Worm (Caenorhabditis elegans) whole organism, L2 larva: Measurements from ENCODE around the gene gst-4.

Experiments
- Y55F3AM.14 ChIP-seq: fragments of 200-800 bp; sonication (Bioruptor generic); optimal IDR thresholded peaks from 2 replicates; lab custom pipeline; 2018; ENCODE audit warnings: mild to moderate bottlenecking, missing genetic modification characterization, missing compliant biosample characterization
- ZK546.5 ChIP-seq: sonication (generic microtip); optimal IDR thresholded peaks from 2 replicates; lab custom pipeline; 2017; ENCODE audit warnings: missing biosample characterization, missing genetic modification characterization
- ceh-16 ChIP-seq: fragments of 150-350 bp; optimal IDR thresholded peaks from 2 replicates; lab custom pipeline; 2014; ENCODE audit warnings: missing biosample characterization, missing genetic modification characterization
- ceh-82 ChIP-seq: fragments of 150-350 bp; optimal IDR thresholded peaks from 2 replicates; lab custom pipeline; 2014; ENCODE audit warnings: missing biosample characterization, missing genetic modification characterization
- crh-2 ChIP-seq: sonication (generic microtip); optimal IDR thresholded peaks from 2 replicates; lab custom pipeline; 2017; ENCODE audit warnings: missing biosample characterization, missing genetic modification characterization
- elt-1 ChIP-seq: fragments of 150-350 bp; optimal IDR thresholded peaks from 2 replicates; lab custom pipeline; 2014; ENCODE audit warnings: missing biosample characterization, missing genetic modification characterization
- elt-3 ChIP-seq: sonication (generic microtip); optimal IDR thresholded peaks from 2 replicates; lab custom pipeline; 2017; ENCODE audit warnings: missing biosample characterization, missing genetic modification characterization
- gmeb-1 ChIP-seq: fragments of 150-350 bp; optimal IDR thresholded peaks from 2 replicates; lab custom pipeline; 2014; ENCODE audit warnings: missing biosample characterization, missing genetic modification characterization
- lin-39 ChIP-seq: fragments of 150-350 bp; optimal IDR thresholded peaks from 2 replicates; lab custom pipeline; 2014; ENCODE audit warnings: missing biosample characterization, missing genetic modification reagents, missing genetic modification characterization
- mab-5 ChIP-seq: fragments of 150-350 bp; optimal IDR thresholded peaks from 2 replicates; lab custom pipeline; 2014; ENCODE audit warnings: missing biosample characterization, missing genetic modification characterization
- mdl-1 ChIP-seq, 2 experiments: fragments of 150-350 bp in 1 of 2; sonication (generic microtip) in 1 of 2; optimal IDR thresholded peaks; 2 replicates each; lab custom pipeline; 2017; ENCODE audit warnings: missing biosample characterization in 2 of 2, missing genetic modification characterization in 2 of 2
- nhr-10 ChIP-seq: sonication (generic microtip); optimal IDR thresholded peaks from 2 replicates; lab custom pipeline; 2017; ENCODE audit warnings: missing biosample characterization, missing genetic modification characterization
- nhr-11 ChIP-seq: fragments of 150-350 bp; optimal IDR thresholded peaks from 2 replicates; lab custom pipeline; 2014; ENCODE audit warnings: missing biosample characterization, missing genetic modification characterization
- nhr-12 ChIP-seq: fragments of 150-350 bp; optimal IDR thresholded peaks from 2 replicates; lab custom pipeline; 2014; ENCODE audit warnings: missing biosample characterization, missing genetic modification characterization
- nhr-21 ChIP-seq: fragments of 150-350 bp; optimal IDR thresholded peaks from 2 replicates; lab custom pipeline; 2014; ENCODE audit warnings: missing biosample characterization, missing genetic modification characterization
- nhr-25 ChIP-seq: fragments of 150-350 bp; sonication (generic microtip); optimal IDR thresholded peaks from 3 replicates; lab custom pipeline; 2014; ENCODE audit warnings: missing biosample characterization, missing genetic modification characterization
- nhr-6 ChIP-seq: fragments of 150-350 bp; optimal IDR thresholded peaks from 2 replicates; lab custom pipeline; 2014; ENCODE audit warnings: missing biosample characterization, missing genetic modification characterization
- nhr-77 ChIP-seq: fragments of 150-350 bp; optimal IDR thresholded peaks from 2 replicates; lab custom pipeline; 2014; ENCODE audit warnings: missing biosample characterization, missing genetic modification characterization
- sem-4 ChIP-seq: fragments of 150-350 bp; optimal IDR thresholded peaks from 2 replicates; lab custom pipeline; 2014; ENCODE audit warnings: missing biosample characterization, missing genetic modification reagents, missing genetic modification characterization
- sma-3 ChIP-seq: sonication (generic microtip); optimal IDR thresholded peaks from 2 replicates; lab custom pipeline; 2016; ENCODE audit warnings: missing genetic modification reagents, missing genetic modification characterization, missing compliant biosample characterization
- sma-9 ChIP-seq, 2 experiments: fragments of 150-350 bp in 1 of 2; sonication (generic microtip) in 1 of 2; optimal IDR thresholded peaks; 2 replicates each; lab custom pipeline; 2014 to 2016; ENCODE audit warnings: missing genetic modification characterization in 2 of 2, mild to moderate bottlenecking in 1 of 2, missing biosample characterization in 1 of 2, missing compliant biosample characterization in 1 of 2, missing genetic modification reagents in 1 of 2, moderate library complexity in 1 of 2
- snpc-4 ChIP-seq: fragments of 150-350 bp; optimal IDR thresholded peaks from 2 replicates; lab custom pipeline; 2014; ENCODE audit warnings: missing biosample characterization, missing genetic modification characterization
- unc-62 ChIP-seq: fragments of 150-350 bp; optimal IDR thresholded peaks from 2 replicates; lab custom pipeline; 2014; ENCODE audit warnings: missing biosample characterization, missing genetic modification reagents, missing genetic modification characterization
- zag-1 ChIP-seq: fragments of 150-350 bp; optimal IDR thresholded peaks from 2 replicates; lab custom pipeline; 2014; ENCODE audit warnings: missing biosample characterization, missing genetic modification characterization

gst-4 gene

DNA sequence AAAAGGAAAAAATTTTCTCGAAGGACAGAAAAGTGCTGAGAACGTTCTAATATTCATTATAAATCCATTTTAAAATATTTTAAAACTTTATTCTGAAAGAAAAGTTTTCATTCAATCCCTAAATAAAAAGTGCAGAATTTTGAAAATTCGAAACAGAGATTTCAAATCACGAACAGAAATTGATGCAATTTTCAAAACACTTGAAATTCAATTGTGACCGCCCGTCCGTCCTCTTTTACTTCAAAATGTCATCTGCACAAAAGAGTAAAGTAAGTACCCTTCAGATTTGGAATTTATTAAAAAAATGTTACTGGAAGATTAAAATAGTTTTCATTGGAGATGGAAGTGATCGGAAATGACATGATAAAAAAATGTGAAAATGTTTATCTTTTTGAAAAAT is 46.5 kb downstream of the gst-4 start:
- TF ChIP-seq gmeb-1 (tag; lab: Kevin White, UChicago), result no peak
- TF ChIP-seq crh-2 (tag; lab: Kevin White, UChicago), result no peak
- no peak for TF ChIP-seq ceh-82 (tag; lab: Kevin White, UChicago)
- TF ChIP-seq nhr-25, result no peak
- no peak for TF ChIP-seq mdl-1 (tag; optimal IDR thresholded peaks at IDR 0.05; lab: Kevin White, UChicago)
- TF ChIP-seq nhr-21, result no peak
- TF ChIP-seq nhr-6 (tag; lab: Kevin White, UChicago), result no peak
- no peak for TF ChIP-seq nhr-10 (tag; lab: Kevin White, UChicago)
- no peak for TF ChIP-seq ceh-16 (tag; lab: Kevin White, UChicago)
- no peak for TF ChIP-seq elt-3
- TF ChIP-seq unc-62 (GFP tag; lab: Kevin White, UChicago), result no peak
- no peak for TF ChIP-seq ZK546.5 (tag; lab: Kevin White, UChicago)
- TF ChIP-seq mab-5 (tag; lab: Kevin White, UChicago), result no peak

DNA sequence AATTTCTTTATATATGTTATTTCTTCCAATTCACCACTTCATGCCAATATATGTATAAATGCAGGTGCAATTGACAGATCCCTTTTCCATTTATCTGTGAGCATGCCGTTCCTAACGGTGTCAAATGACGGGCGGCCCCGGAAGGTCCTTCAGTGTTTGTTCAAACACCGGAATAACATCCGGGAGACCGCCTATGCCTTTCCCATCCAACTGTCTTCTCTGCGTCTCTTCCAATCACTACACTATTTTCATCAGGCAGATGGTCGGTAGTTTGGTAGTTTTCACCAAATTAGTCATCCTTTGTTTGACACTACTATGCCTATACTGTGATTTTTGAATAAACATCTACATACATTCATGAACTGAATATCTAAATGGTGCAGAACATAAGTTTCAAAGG is 48.6 kb downstream of the gst-4 start:
- TF ChIP-seq nhr-6 (tag; lab: Kevin White, UChicago) (no peak), zag-1 (tag; lab: Kevin White, UChicago) (no peak), nhr-77 (tag; lab: Kevin White, UChicago) (no peak), sma-3 (GFP tag; lab: Kevin White, UChicago) (no peak), sma-9 (GFP tag; optimal IDR thresholded peaks at IDR 0.05; lab: Kevin White, UChicago) (no peak), sma-9 (tag; optimal IDR thresholded peaks at IDR 0.05; lab: Kevin White, UChicago) (no peak), Y55F3AM.14 (GFP tag; lab: Kevin White, UChicago) (no peak), snpc-4 (tag; lab: Kevin White, UChicago) (no peak), lin-39 (tag; lab: Kevin White, UChicago) (no peak)

DNA sequence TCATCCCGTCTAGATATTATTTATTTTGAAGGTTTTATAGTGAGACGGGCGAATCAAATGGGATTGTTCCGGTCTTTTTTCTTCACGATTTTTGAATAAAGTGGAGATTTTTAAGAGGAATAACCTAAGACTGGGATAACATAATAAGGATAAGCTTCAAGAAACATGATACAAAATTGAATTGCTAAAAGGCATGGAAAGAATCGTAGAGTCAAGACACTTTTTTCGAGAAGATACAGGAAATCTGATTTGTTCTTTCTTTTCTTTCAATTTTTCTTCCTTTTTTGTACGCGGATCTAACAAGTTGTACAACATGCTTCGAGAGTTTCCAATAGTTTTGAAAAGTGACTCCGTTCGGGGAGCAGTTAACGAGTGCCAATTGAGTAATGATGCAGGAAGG is 49.5 kb downstream of the gst-4 start:
- TF ChIP-seq elt-1 (tag; lab: Kevin White, UChicago), result no peak
- no peak for TF ChIP-seq nhr-10 (tag; lab: Kevin White, UChicago)
- TF ChIP-seq nhr-11 (tag; lab: Kevin White, UChicago), result no peak
- no peak for TF ChIP-seq mdl-1 (tag; optimal IDR thresholded peaks at IDR 0.05; lab: Kevin White, UChicago)
- no peak for TF ChIP-seq nhr-12 (tag; lab: Kevin White, UChicago)
- TF ChIP-seq sem-4 (tag; lab: Kevin White, UChicago), result no peak
- TF ChIP-seq, all 48 proteins: peak for 0
